Worm (Caenorhabditis elegans): ENCODE results near the gene eri-12.
"Not testable (repeated sequence)": the region's sequence is repeated elsewhere in the genome, so short reads cannot be mapped to it uniquely, and the experiment has no call there.

The eri-12 gene

ce11 chrIV:12167944-12168343, 11.3 kb downstream of the eri-12 start, which contains the start of gene F20B10.3:
Gene F20B10.3 (plus strand): TSS chrIV:12168244.
- no peak for TF ChIP-seq bed-3 (GFP tag; optimal IDR thresholded peaks at IDR 0.05)
- no peak for TF ChIP-seq pha-4 (tag; optimal IDR thresholded peaks at IDR 0.05)

DNA sequence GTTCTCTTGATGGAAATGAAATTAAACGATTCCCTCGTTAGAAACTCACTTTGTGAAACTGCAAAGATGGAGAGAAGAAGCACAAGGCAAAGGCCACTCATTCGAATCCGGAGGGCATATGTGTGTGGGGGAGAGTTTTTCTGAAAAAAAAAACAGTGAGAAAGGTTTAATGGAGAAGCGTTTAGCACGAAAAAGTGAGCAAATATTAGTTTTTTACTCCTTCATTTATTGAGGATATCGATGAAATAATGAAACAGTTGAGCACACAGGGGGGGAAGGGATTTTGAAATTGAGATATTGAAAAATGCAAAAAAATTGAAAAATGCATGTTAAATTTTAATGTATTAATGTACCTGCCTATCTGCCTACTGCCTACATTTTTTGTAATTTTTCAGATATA, 21.6 kb downstream of the eri-12 start, which contains the start of gene nlr-1:
TSS of gene nlr-1 (minus strand) at position 101 of the 400 bp plus-strand sequence.
- not testable (repeated sequence) for TF ChIP-seq tbx-8 (GFP tag; optimal IDR thresholded peaks at IDR 0.05); lin-32 (GFP tag; optimal IDR thresholded peaks at IDR 0.05); mep-1 (tag; optimal IDR thresholded peaks at IDR 0.05)

DNA sequence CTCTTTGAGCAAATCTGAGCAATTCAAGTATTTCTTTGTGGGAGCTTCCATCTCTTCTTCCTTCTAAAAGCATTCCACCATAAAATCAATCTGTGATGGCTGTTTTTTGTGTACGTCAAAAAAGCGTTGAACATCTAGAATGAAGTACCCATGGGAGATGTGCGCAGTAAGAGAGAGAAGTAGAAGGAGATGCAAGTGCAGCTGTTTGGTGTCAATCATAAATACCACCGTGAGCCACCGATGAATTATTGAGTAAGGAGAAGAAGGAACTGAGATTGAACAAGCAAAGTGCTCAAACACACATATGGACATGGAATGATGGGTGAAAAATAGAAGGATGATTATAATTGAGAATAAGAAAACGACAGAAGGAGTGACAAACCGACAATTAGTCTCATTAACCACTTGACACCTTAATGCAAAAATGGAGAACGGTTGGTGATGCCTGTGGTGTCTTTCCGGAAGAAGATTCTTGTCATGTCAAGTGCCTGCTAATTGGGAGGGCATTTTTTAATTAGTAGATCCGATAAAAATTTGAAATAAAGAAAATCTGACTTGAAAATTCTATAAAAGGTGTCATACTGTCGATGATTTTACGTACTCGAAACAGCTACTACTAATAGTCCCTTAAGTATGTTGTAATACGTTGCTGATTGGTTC, 35.6 kb downstream of the eri-12 start:
- TF ChIP-seq ztf-11 (tag; optimal IDR thresholded peaks at IDR 0.05) (no peak), tbx-8 (GFP tag; optimal IDR thresholded peaks at IDR 0.05) (no peak), hlh-1 (tag; optimal IDR thresholded peaks at IDR 0.05) (peak; percentile 86), unc-39 (tag; optimal IDR thresholded peaks at IDR 0.05) (no peak), ceh-39 (tag; optimal IDR thresholded peaks at IDR 0.05) (no peak), mab-5 (tag; optimal IDR thresholded peaks at IDR 0.05) (no peak), unc-62 (GFP tag; optimal IDR thresholded peaks at IDR 0.05) (peak; percentile 82), elt-3 (tag; optimal IDR thresholded peaks at IDR 0.05) (no peak), lin-13 (tag; optimal IDR thresholded peaks at IDR 0.05) (no peak), pha-4 (tag; optimal IDR thresholded peaks at IDR 0.05) (no peak), nhr-2 (tag; optimal IDR thresholded peaks at IDR 0.05) (peak; percentile 61), elt-1 (tag; optimal IDR thresholded peaks at IDR 0.05; ENCODE audit: borderline replicate concordance, insufficient read depth) (no peak), zip-8 (tag; optimal IDR thresholded peaks at IDR 0.05) (no peak), flh-1 (GFP tag; optimal IDR thresholded peaks at IDR 0.05) (no peak), lsy-2 (tag; optimal IDR thresholded peaks at IDR 0.05) (no peak), unc-120 (tag; optimal IDR thresholded peaks at IDR 0.05; ENCODE audit: poor library complexity, severe bottlenecking) (no peak), sptf-1 (tag; optimal IDR thresholded peaks at IDR 0.05) (no peak), snpc-4 (tag; optimal IDR thresholded peaks at IDR 0.05) (no peak), drap-1 (GFP tag; optimal IDR thresholded peaks at IDR 0.05) (no peak), nhr-76 (tag; optimal IDR thresholded peaks at IDR 0.05) (no peak), ceh-83 (GFP tag; optimal IDR thresholded peaks at IDR 0.05) (no peak), nhr-237 (tag; optimal IDR thresholded peaks at IDR 0.05) (no peak), ham-2 (GFP tag; optimal IDR thresholded peaks at IDR 0.05) (no peak), mls-2 (tag; optimal IDR thresholded peaks at IDR 0.05) (no peak), ceh-43 (GFP tag; optimal IDR thresholded peaks at IDR 0.05) (no peak), ces-1 (GFP tag; optimal IDR thresholded peaks at IDR 0.05) (peak; percentile 40), bed-3 (GFP tag; optimal IDR thresholded peaks at IDR 0.05) (no peak)

- TF ChIP-seq nhr-2 (tag; optimal IDR thresholded peaks at IDR 0.05) (peak; percentile 69), blmp-1 (tag; optimal IDR thresholded peaks at IDR 0.05) (no peak), ces-1 (GFP tag; optimal IDR thresholded peaks at IDR 0.05) (no peak), unc-39 (tag; optimal IDR thresholded peaks at IDR 0.05) (no peak), unc-62 (GFP tag; optimal IDR thresholded peaks at IDR 0.05) (no peak), zip-8 (tag; optimal IDR thresholded peaks at IDR 0.05) (peak; percentile 93), mep-1 (tag; optimal IDR thresholded peaks at IDR 0.05) (no peak), ceh-43 (GFP tag; optimal IDR thresholded peaks at IDR 0.05) (peak; percentile 18), drap-1 (GFP tag; optimal IDR thresholded peaks at IDR 0.05) (no peak), tbx-8 (GFP tag; optimal IDR thresholded peaks at IDR 0.05) (no peak)
These were observed 36.7 kb downstream of the eri-12 start for ce11 chrIV:12193338-12193737.

DNA sequence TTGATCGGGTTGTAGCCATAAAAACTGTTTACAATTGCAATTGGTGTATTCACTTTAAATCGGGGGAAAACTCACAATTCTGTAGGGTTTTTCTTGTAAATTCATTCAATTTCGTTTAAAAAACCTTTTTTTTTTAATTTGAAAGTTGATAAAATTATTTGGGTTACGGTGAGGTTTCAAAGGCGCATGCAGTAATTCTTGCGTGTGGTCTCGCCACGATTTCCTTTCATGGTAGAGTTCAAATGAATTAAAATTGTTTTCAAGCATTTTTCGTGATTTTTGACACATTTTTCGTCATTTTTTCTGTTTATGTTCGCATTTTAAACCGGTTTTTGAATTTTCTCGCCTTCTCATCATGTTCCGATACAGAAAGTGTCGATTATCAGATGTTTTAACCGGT, 38.0 kb downstream of the eri-12 start:
- TF ChIP-seq snpc-4 (tag; optimal IDR thresholded peaks at IDR 0.05), result no peak

- TF ChIP-seq elt-3 (tag; optimal IDR thresholded peaks at IDR 0.05) (no peak), zip-8 (tag; optimal IDR thresholded peaks at IDR 0.05) (no peak), cnd-1 (tag; optimal IDR thresholded peaks at IDR 0.05) (no peak), mep-1 (tag; optimal IDR thresholded peaks at IDR 0.05) (no peak), unc-62 (GFP tag; optimal IDR thresholded peaks at IDR 0.05) (no peak), M03D4.4 (tag; optimal IDR thresholded peaks at IDR 0.05) (no peak), tbx-8 (GFP tag; optimal IDR thresholded peaks at IDR 0.05) (no peak), sem-2 (GFP tag; optimal IDR thresholded peaks at IDR 0.05) (no peak), nhr-28 (tag; optimal IDR thresholded peaks at IDR 0.05) (no peak), unc-39 (tag; optimal IDR thresholded peaks at IDR 0.05) (no peak), ceh-83 (GFP tag; optimal IDR thresholded peaks at IDR 0.05) (no peak), blmp-1 (tag; optimal IDR thresholded peaks at IDR 0.05) (no peak), nhr-76 (tag; optimal IDR thresholded peaks at IDR 0.05) (no peak), lsy-2 (tag; optimal IDR thresholded peaks at IDR 0.05) (no peak), bed-3 (GFP tag; optimal IDR thresholded peaks at IDR 0.05) (no peak), lin-32 (GFP tag; optimal IDR thresholded peaks at IDR 0.05) (no peak), nhr-2 (tag; optimal IDR thresholded peaks at IDR 0.05) (no peak), elt-1 (tag; optimal IDR thresholded peaks at IDR 0.05; ENCODE audit: borderline replicate concordance, insufficient read depth) (no peak), mls-2 (tag; optimal IDR thresholded peaks at IDR 0.05) (no peak)
These were observed 40.0 kb downstream of the eri-12 start for ce11 chrIV:12196608-12197007.

Measured in whole organism, mixed stage, embryonic.